Fruit fly (Drosophila melanogaster): ENCODE data around the gene MED30.

Gene MED30

dm6 chr3L:680258-680657 lies 26.4 kb upstream of the MED30 start, which contains the start of gene CG17129 (continued):
- TF ChIP-seq CG8765 (GFP tag; IDR thresholded peaks at IDR 0.05): 0 out of 2 replicates have a peak, but pooled peaks have one; percentile 31
- peak; percentile 74 for TF ChIP-seq CG4854 (GFP tag; optimal IDR thresholded peaks at IDR 0.05)
- TF ChIP-seq knrl (GFP tag; IDR thresholded peaks at IDR 0.05; ENCODE audit: partially characterized antibody): peak; percentile 98
- TF ChIP-seq Atf3 (GFP tag; optimal IDR thresholded peaks at IDR 0.05): peak; percentile 66
- peak; percentile 71 for TF ChIP-seq Hsf (GFP tag; optimal IDR thresholded peaks at IDR 0.05)
- TF ChIP-seq Lpt (GFP tag; optimal IDR thresholded peaks at IDR 0.05): no peak
- no peak for TF ChIP-seq CG5953 (GFP tag; IDR thresholded peaks at IDR 0.05)
- peak; percentile 61 for TF ChIP-seq CG3163 (GFP tag; optimal IDR thresholded peaks at IDR 0.05)
- peak; percentile 87 for TF ChIP-seq vvl (GFP tag; IDR thresholded peaks at IDR 0.05)
- TF ChIP-seq CG10979 (tag; optimal IDR thresholded peaks at IDR 0.05): peak; percentile 70
- no peak for TF ChIP-seq CG4360 (GFP tag; IDR thresholded peaks at IDR 0.05)
- TF ChIP-seq MESR4 (GFP tag; optimal IDR thresholded peaks at IDR 0.05): peak; percentile 21
- peak; percentile 72 for TF ChIP-seq az2 (GFP tag; optimal IDR thresholded peaks at IDR 0.05)
- TF ChIP-seq Mrtf (GFP tag; IDR thresholded peaks at IDR 0.05): peak; percentile 53; the same call in 2 of the 3 replicates
- TF ChIP-seq chinmo (GFP tag; IDR thresholded peaks at IDR 0.05; ENCODE audit: partially characterized antibody): 0 out of 4 replicates have a peak, but pooled peaks have one; percentile 75
- TF ChIP-seq schlank (tag; optimal IDR thresholded peaks at IDR 0.05): peak; percentile 39
- TF ChIP-seq TFAM (GFP tag; optimal IDR thresholded peaks at IDR 0.05): no peak
- TF ChIP-seq stwl (tag; optimal IDR thresholded peaks at IDR 0.05): peak; percentile 68
- no peak for TF ChIP-seq pan (optimal IDR thresholded peaks at IDR 0.05)
- peak in 1 of 2 experiments; percentile 70 for TF ChIP-seq pan (GFP tag; optimal IDR thresholded peaks at IDR 0.05 in 1 of 2, IDR thresholded peaks at IDR 0.05 in 1 of 2)
- no peak for TF ChIP-seq CG6654 (GFP tag; optimal IDR thresholded peaks at IDR 0.05)
- TF ChIP-seq Ssrp (tag; optimal IDR thresholded peaks at IDR 0.05): peak; percentile 63
- TF ChIP-seq C15 (GFP tag; IDR thresholded peaks at IDR 0.05): no peak
- peak; percentile 85 for TF ChIP-seq CG2120 (GFP tag; optimal IDR thresholded peaks at IDR 0.05)
- peak; percentile 58; the same call in 2 of the 3 replicates for TF ChIP-seq B-H1 (GFP tag; IDR thresholded peaks at IDR 0.05)
- no peak for TF ChIP-seq Hr78 (GFP tag; optimal IDR thresholded peaks at IDR 0.05)
- TF ChIP-seq kay (GFP tag; optimal IDR thresholded peaks at IDR 0.05): peak; percentile 74

DNA sequence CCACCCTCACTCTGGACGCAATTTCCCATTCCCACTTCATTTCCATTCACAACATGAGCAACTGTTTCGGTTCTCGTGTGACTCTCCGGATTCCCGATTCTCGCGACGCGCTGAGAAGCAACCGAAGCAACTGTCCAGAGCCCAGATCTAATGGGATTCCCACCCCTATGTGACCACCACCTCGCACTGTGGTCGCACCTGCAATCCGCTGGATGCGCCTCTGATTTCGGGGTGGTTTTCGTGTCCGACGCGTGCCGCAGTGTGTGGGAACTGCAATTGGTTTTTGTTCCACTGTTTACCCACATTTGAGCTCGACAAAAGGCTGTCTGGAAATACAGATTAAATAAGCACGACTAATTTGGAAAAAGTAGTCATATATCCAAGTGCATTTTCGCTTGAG lies 22.0 kb upstream of the MED30 start:
- no peak for TF ChIP-seq unc-4 (GFP tag; IDR thresholded peaks at IDR 0.05; ENCODE audit: partially characterized antibody)
- TF ChIP-seq gsb-n (tag; optimal IDR thresholded peaks at IDR 0.05): peak; percentile 57
- peak; percentile 81 for TF ChIP-seq pros (GFP tag; optimal IDR thresholded peaks at IDR 0.05)
- TF ChIP-seq Bgb (GFP tag; IDR thresholded peaks at IDR 0.05; ENCODE audit: partially characterized antibody): no peak
- peak; percentile 65 for TF ChIP-seq nerfin-1 (tag; optimal IDR thresholded peaks at IDR 0.05)
- no peak for TF ChIP-seq CG34224 (GFP tag; IDR thresholded peaks at IDR 0.05; ENCODE audit: partially characterized antibody)
- TF ChIP-seq lbe (GFP tag; optimal IDR thresholded peaks at IDR 0.05): no peak
- TF ChIP-seq run (tag; optimal IDR thresholded peaks at IDR 0.05): no peak
- TF ChIP-seq tgo (GFP tag; IDR thresholded peaks at IDR 0.05): no peak
- TF ChIP-seq Meics (GFP tag; optimal IDR thresholded peaks at IDR 0.05): no peak
- peak; percentile 45 for TF ChIP-seq Hey (tag; optimal IDR thresholded peaks at IDR 0.05)
- TF ChIP-seq lov (optimal IDR thresholded peaks at IDR 0.05): no peak
- TF ChIP-seq lov (GFP tag; IDR thresholded peaks at IDR 0.05): 0 out of 3 replicates have a peak, but pooled peaks have one; percentile 25
- TF ChIP-seq sd (tag; optimal IDR thresholded peaks at IDR 0.05): no peak
- TF ChIP-seq CG14860 (GFP tag; IDR thresholded peaks at IDR 0.05; ENCODE audit: partially characterized antibody): no peak
- TF ChIP-seq hbn (GFP tag; IDR thresholded peaks at IDR 0.05; ENCODE audit: partially characterized antibody): no peak
- no peak for TF ChIP-seq br (optimal IDR thresholded peaks at IDR 0.05)
- TF ChIP-seq Mrtf (GFP tag; IDR thresholded peaks at IDR 0.05): no peak
- TF ChIP-seq seq (GFP tag; IDR thresholded peaks at IDR 0.05): peak; percentile 37; the same call in 1 of the 2 replicates
- TF ChIP-seq aop (GFP tag; IDR thresholded peaks at IDR 0.05): no peak
- TF ChIP-seq usp (GFP tag; optimal IDR thresholded peaks at IDR 0.05): no peak
- TF ChIP-seq luna (GFP tag; optimal IDR thresholded peaks at IDR 0.05): no peak
- peak; percentile 41 for TF ChIP-seq sens (GFP tag)
- no peak for TF ChIP-seq D19B (GFP tag; optimal IDR thresholded peaks at IDR 0.05)
- no peak for TF ChIP-seq unpg (GFP tag; optimal IDR thresholded peaks at IDR 0.05)
- TF ChIP-seq Spps (tag; optimal IDR thresholded peaks at IDR 0.05): no peak

Measured in whole organism, embryonic.